Fruit fly (Drosophila melanogaster) whole organism, embryonic: Measurements from ENCODE around the gene Cyp1.

ENCODE experiments used
- Awh ChIP-seq: fragments of 200-800 bp; sonication (Bioruptor generic); IDR thresholded peaks from 2 replicates; pipeline ENCODE4, ENCODE4 v1.3.6; 2022; ENCODE audit warnings: missing biosample characterization, missing genetic modification characterization
- Bdp1 ChIP-seq: fragments of 200-800 bp; sonication (Bioruptor generic); optimal IDR thresholded peaks from 3 replicates; lab custom pipeline; 2016; ENCODE audit warnings: missing biosample characterization, missing genetic modification characterization
- Bteb2 ChIP-seq: fragments of 200-800 bp; sonication (Bioruptor generic); optimal IDR thresholded peaks from 2 replicates; lab custom pipeline; 2016; ENCODE audit warnings: missing biosample characterization, missing genetic modification characterization
- CG10543 ChIP-seq: fragments of 200-800 bp; sonication (Bioruptor generic); optimal IDR thresholded peaks from 3 replicates; lab custom pipeline; 2017; ENCODE audit warnings: missing biosample characterization, mild to moderate bottlenecking, missing genetic modification characterization, moderate library complexity
- CG11695 ChIP-seq: fragments of 200-800 bp; sonication (Bioruptor generic); IDR thresholded peaks from 3 replicates; pipeline ENCODE4 v1.3.6; 2022; ENCODE audit warnings: missing biosample characterization, missing genetic modification characterization
- CG12219 ChIP-seq: fragments of 200-800 bp; sonication (Bioruptor generic); optimal IDR thresholded peaks from 3 replicates; lab custom pipeline; 2018; ENCODE audit warnings: missing biosample characterization, mild to moderate bottlenecking, missing genetic modification characterization
- CG15696 ChIP-seq: fragments of 200-800 bp; sonication (Bioruptor generic); optimal IDR thresholded peaks from 2 replicates; lab custom pipeline; 2019; ENCODE audit warnings: missing biosample characterization, mild to moderate bottlenecking, missing genetic modification characterization, moderate library complexity
- CG17829 ChIP-seq: fragments of 200-800 bp; optimal IDR thresholded peaks from 2 replicates; lab custom pipeline; 2019; ENCODE audit warnings: missing biosample characterization, mild to moderate bottlenecking, missing genetic modification characterization, moderate library complexity
- CG18619 ChIP-seq: fragments of 200-800 bp; sonication (Bioruptor generic); optimal IDR thresholded peaks from 3 replicates; lab custom pipeline; 2017; ENCODE audit warnings: missing biosample characterization, mild to moderate bottlenecking, missing genetic modification characterization
- CG18764 ChIP-seq: fragments of 200-800 bp; sonication (Bioruptor generic); optimal IDR thresholded peaks from 3 replicates; lab custom pipeline; 2016; ENCODE audit warnings: missing biosample characterization, missing genetic modification characterization
- CG2875 ChIP-seq: fragments of 200-800 bp; sonication (Bioruptor generic); optimal IDR thresholded peaks from 2 replicates; lab custom pipeline; 2017; ENCODE audit warnings: missing biosample characterization, mild to moderate bottlenecking, missing genetic modification characterization, missing genetic modification reagents
- CG32532 ChIP-seq: fragments of 200-800 bp; sonication (Bioruptor generic); IDR thresholded peaks from 2 replicates; pipeline ENCODE4 v1.3.6; 2022; ENCODE audit warnings: missing biosample characterization, missing genetic modification characterization
- CG32772 ChIP-seq: fragments of 200-800 bp; sonication (Bioruptor generic); IDR thresholded peaks from 2 replicates; pipeline ENCODE4 v1.3.6; 2022; ENCODE audit warnings: missing biosample characterization, missing genetic modification characterization
- CG33557 ChIP-seq: fragments of 200-800 bp; sonication (Bioruptor generic); optimal IDR thresholded peaks from 2 replicates; lab custom pipeline; 2019; ENCODE audit warnings: missing biosample characterization, mild to moderate bottlenecking, missing genetic modification characterization, moderate library complexity
- CG4328 ChIP-seq: fragments of 200-800 bp; sonication (Bioruptor generic); optimal IDR thresholded peaks from 3 replicates; lab custom pipeline; 2017; ENCODE audit warnings: missing biosample characterization, missing genetic modification reagents, missing genetic modification characterization
- CG4617 ChIP-seq: fragments of 200-800 bp; sonication (Bioruptor generic); optimal IDR thresholded peaks from 3 replicates; lab custom pipeline; 2016; ENCODE audit warnings: missing biosample characterization, missing genetic modification characterization, borderline replicate concordance
- CG6765 ChIP-seq: fragments of 200-800 bp; sonication (Bioruptor generic); optimal IDR thresholded peaks from 3 replicates; lab custom pipeline; 2017; ENCODE audit warnings: missing biosample characterization, mild to moderate bottlenecking, missing genetic modification characterization
- CG7357 ChIP-seq: fragments of 200-800 bp; sonication (Bioruptor generic); IDR thresholded peaks from 3 replicates; pipeline ENCODE4 v1.3.6; 2022; ENCODE audit warnings: missing biosample characterization, missing genetic modification characterization
- CG7745 ChIP-seq: fragments of 200-800 bp; sonication (Bioruptor generic); optimal IDR thresholded peaks from 2 replicates; lab custom pipeline; 2018; ENCODE audit warnings: missing biosample characterization, mild to moderate bottlenecking, missing genetic modification characterization, moderate library complexity
- CG9437 ChIP-seq: fragments of 200-800 bp; sonication (Bioruptor generic); optimal IDR thresholded peaks from 2 replicates; lab custom pipeline; 2018; ENCODE audit warnings: missing biosample characterization, mild to moderate bottlenecking, missing genetic modification characterization
- Chrac-16 ChIP-seq: fragments of 200-800 bp; sonication (Bioruptor generic); optimal IDR thresholded peaks from 3 replicates; lab custom pipeline; 2016; ENCODE audit warnings: missing biosample characterization, missing genetic modification characterization
- Deaf1 ChIP-seq: fragments of 200-800 bp; optimal IDR thresholded peaks from 3 replicates; lab custom pipeline; 2019; ENCODE audit warnings: missing biosample characterization, mild to moderate bottlenecking, missing genetic modification characterization, moderate library complexity
- Dip3 ChIP-seq: fragments of 200-800 bp; sonication (Bioruptor generic); optimal IDR thresholded peaks from 3 replicates; lab custom pipeline; 2016; ENCODE audit warnings: missing biosample characterization, missing genetic modification characterization
- Elba2 ChIP-seq: fragments of 200-800 bp; sonication (Bioruptor generic); optimal IDR thresholded peaks from 3 replicates; lab custom pipeline; 2016; ENCODE audit warnings: missing biosample characterization, missing genetic modification characterization
- Lpt ChIP-seq: fragments of >200 bp; optimal IDR thresholded peaks from 2 replicates; lab custom pipeline; 2018; ENCODE audit warnings: missing biosample characterization, missing genetic modification characterization
- MESR4 ChIP-seq: fragments of 200-800 bp; sonication (Bioruptor generic); optimal IDR thresholded peaks from 2 replicates; lab custom pipeline; 2018; ENCODE audit warnings: missing biosample characterization, mild to moderate bottlenecking, missing genetic modification characterization, moderate library complexity
- Scr ChIP-seq: fragments of 200-800 bp; sonication (Bioruptor generic); IDR thresholded peaks from 2 replicates; pipeline ENCODE4 v1.3.6; 2022; ENCODE audit warnings: missing biosample characterization, missing genetic modification characterization; ENCODE audit not compliant: partially characterized antibody
- Sry-β ChIP-seq: fragments of 200-800 bp; sonication (Bioruptor generic); optimal IDR thresholded peaks from 2 replicates; lab custom pipeline; 2018; ENCODE audit warnings: missing biosample characterization, mild to moderate bottlenecking, missing genetic modification characterization, moderate library complexity
- Stat92E ChIP-seq, 3 experiments: fragments of >200 bp in 2 of 3; fragments of 200-800 bp in 1 of 3; sonication (Bioruptor generic) in 1 of 3; optimal IDR thresholded peaks; 2 replicates each; lab custom pipeline; 2017 to 2019; ENCODE audit warnings: missing biosample characterization in 3 of 3, missing genetic modification characterization in 3 of 3, mild to moderate bottlenecking in 1 of 3, moderate library complexity in 1 of 3
- Xrp1 ChIP-seq: fragments of 200-800 bp; sonication (Bioruptor generic); IDR thresholded peaks from 2 replicates; pipeline ENCODE4 v1.3.6; 2022; ENCODE audit warnings: missing biosample characterization, missing genetic modification characterization
- al ChIP-seq: fragments of 200-800 bp; sonication (Bioruptor generic); IDR thresholded peaks from 2 replicates; pipeline ENCODE4 v1.3.6; 2022; ENCODE audit warnings: missing biosample characterization, missing genetic modification characterization
- dm ChIP-seq: fragments of 200-800 bp; sonication (Bioruptor generic); optimal IDR thresholded peaks from 3 replicates; lab custom pipeline; 2016; ENCODE audit warnings: missing biosample characterization, missing genetic modification characterization
- dmrt99B ChIP-seq: fragments of 200-800 bp; sonication (Bioruptor generic); optimal IDR thresholded peaks from 2 replicates; lab custom pipeline; 2018; ENCODE audit warnings: missing biosample characterization, mild to moderate bottlenecking, missing genetic modification characterization, moderate library complexity
- dpn ChIP-seq, 2 experiments: fragments of 200-800 bp; sonication (Bioruptor generic); optimal IDR thresholded peaks; 3 replicates each; lab custom pipeline; 2016; ENCODE audit warnings: missing biosample characterization in 2 of 2, missing genetic modification characterization in 2 of 2
- fd3F ChIP-seq: fragments of 200-800 bp; sonication (Bioruptor generic); optimal IDR thresholded peaks from 2 replicates; lab custom pipeline; 2018; ENCODE audit warnings: missing biosample characterization, mild to moderate bottlenecking, missing genetic modification characterization, moderate library complexity
- gcm2 ChIP-seq: fragments of 200-800 bp; sonication (Bioruptor generic); optimal IDR thresholded peaks from 2 replicates; lab custom pipeline; 2016; ENCODE audit warnings: missing biosample characterization, missing genetic modification characterization
- gsb-n ChIP-seq: fragments of 200-800 bp; sonication (Bioruptor generic); optimal IDR thresholded peaks from 3 replicates; lab custom pipeline; 2018; ENCODE audit warnings: missing biosample characterization, mild to moderate bottlenecking, missing genetic modification characterization
- ind ChIP-seq: fragments of 200-800 bp; sonication (Bioruptor generic); optimal IDR thresholded peaks from 3 replicates; lab custom pipeline; 2016; ENCODE audit warnings: missing biosample characterization, missing genetic modification characterization
- lilli ChIP-seq: fragments of 200-800 bp; sonication (Bioruptor generic); optimal IDR thresholded peaks from 3 replicates; lab custom pipeline; 2016; ENCODE audit warnings: missing biosample characterization, missing genetic modification characterization
- otp ChIP-seq: fragments of 200-800 bp; sonication (Bioruptor generic); IDR thresholded peaks from 3 replicates; pipeline ENCODE4, ENCODE4 v1.3.6; 2022; ENCODE audit warnings: missing biosample characterization, missing genetic modification characterization
- pan ChIP-seq, 4 experiments: fragments of >200 bp in 3 of 4; fragments of 200-800 bp in 1 of 4; sonication (Bioruptor generic) in 1 of 4; optimal IDR thresholded peaks in 3 of 4; IDR thresholded peaks in 1 of 4; 2 replicates each; pipeline versions ENCODE4 v1.3.6 to Lab custom; 2017 to 2022; ENCODE audit warnings: missing biosample characterization in 2 of 4, missing genetic modification characterization in 2 of 4, mixed read lengths in 1 of 4
- prd ChIP-seq, 3 experiments: fragments of >200 bp in 2 of 3; fragments of 200-800 bp in 1 of 3; sonication (Bioruptor generic) in 1 of 3; optimal IDR thresholded peaks in 2 of 3; IDR thresholded peaks in 1 of 3; 2 replicates in 2 of 3; 3 replicates in 1 of 3; pipeline versions ENCODE4 v1.3.6 to Lab custom; 2017 to 2022; ENCODE audit warnings: missing biosample characterization in 1 of 3, missing genetic modification characterization in 1 of 3
- pzg ChIP-seq: fragments of 200-800 bp; sonication (Bioruptor generic); optimal IDR thresholded peaks from 3 replicates; lab custom pipeline; 2018; ENCODE audit warnings: missing biosample characterization, mild to moderate bottlenecking, missing genetic modification characterization, moderate library complexity
- scrt ChIP-seq: fragments of 200-800 bp; sonication (Bioruptor generic); optimal IDR thresholded peaks from 2 replicates; lab custom pipeline; 2018; ENCODE audit warnings: missing biosample characterization, mild to moderate bottlenecking, missing genetic modification characterization, moderate library complexity
- sens-2 ChIP-seq: fragments of 200-800 bp; sonication (Bioruptor generic); IDR thresholded peaks from 2 replicates; pipeline ENCODE4 v1.3.6; 2022; ENCODE audit warnings: missing biosample characterization, missing genetic modification characterization
- shn ChIP-seq: fragments of 200-800 bp; sonication (Bioruptor generic); optimal IDR thresholded peaks from 3 replicates; lab custom pipeline; 2016; ENCODE audit warnings: missing biosample characterization, missing genetic modification characterization
- sim ChIP-seq: fragments of 200-800 bp; sonication (Bioruptor generic); IDR thresholded peaks from 2 replicates; pipeline ENCODE4 v1.3.6; 2022; ENCODE audit warnings: missing biosample characterization, missing genetic modification characterization
- usp ChIP-seq: fragments of >200 bp; optimal IDR thresholded peaks from 2 replicates; lab custom pipeline; 2017; ENCODE audit warnings: missing biosample characterization, missing genetic modification characterization
- zfh1 ChIP-seq: fragments of 200-800 bp; sonication (Bioruptor generic); IDR thresholded peaks from 3 replicates; pipeline ENCODE4 v1.3.6; 2022; ENCODE audit warnings: missing biosample characterization, missing genetic modification characterization

Cyp1 gene

dm6 chrX:16270795-16271194 is 49.4 kb downstream of the Cyp1 start, which contains the start of gene Mfe2 (continued):
- TF ChIP-seq Scr = peak; percentile 36; the same call in 1 of the 2 replicates
- peak; percentile 7 for TF ChIP-seq CG4328 (GFP tag; lab: Kevin White, UChicago)
- peak; percentile 34 for TF ChIP-seq CG18619 (GFP tag; lab: Kevin White, UChicago)
- peak; percentile 44; the same call in 1 of the 2 replicates for TF ChIP-seq CG32532 (GFP tag; lab: Robert Waterston, UW)
- TF ChIP-seq CG2875 (GFP tag; lab: Kevin White, UChicago) = no peak
- no peak for TF ChIP-seq usp (GFP tag; lab: Kevin White, UChicago)
- no peak for TF ChIP-seq CG9437 (GFP tag; lab: Kevin White, UChicago)
- no peak for TF ChIP-seq Bdp1 (GFP tag; lab: Kevin White, UChicago)
- peak; percentile 68 to 71 for TF ChIP-seq dpn (GFP tag; optimal IDR thresholded peaks at IDR 0.05; lab: Kevin White, UChicago)
- TF ChIP-seq Awh (GFP tag; lab: Robert Waterston, UW) = no peak
- peak; percentile 55 for TF ChIP-seq ind (GFP tag; lab: Kevin White, UChicago)
- no peak for TF ChIP-seq Sry-β (GFP tag; lab: Kevin White, UChicago)
- TF ChIP-seq prd (optimal IDR thresholded peaks at IDR 0.05; lab: Kevin White, UChicago) = no peak
- TF ChIP-seq prd (GFP tag; IDR thresholded peaks at IDR 0.05; lab: Robert Waterston, UW) = peak; percentile 41; the same call in 1 of the 3 replicates
- no peak for TF ChIP-seq scrt
- TF ChIP-seq sens-2 (GFP tag; lab: Robert Waterston, UW) = no peak
- no peak for TF ChIP-seq otp (GFP tag; lab: Robert Waterston, UW)
- TF ChIP-seq Bteb2 (GFP tag; lab: Kevin White, UChicago) = peak; percentile 61
- peak; percentile 58 for TF ChIP-seq shn
- TF ChIP-seq pzg (GFP tag; lab: Kevin White, UChicago) = peak; percentile 94
- TF ChIP-seq pan (optimal IDR thresholded peaks at IDR 0.05; lab: Kevin White, UChicago) = no peak
- no peak for TF ChIP-seq pan (GFP tag; optimal IDR thresholded peaks at IDR 0.05 in 1 of 2, IDR thresholded peaks at IDR 0.05 in 1 of 2)
- no peak for TF ChIP-seq Lpt (GFP tag; lab: Kevin White, UChicago)
- TF ChIP-seq CG4617 (GFP tag; lab: Kevin White, UChicago) = peak; percentile 83
- no peak for TF ChIP-seq dmrt99B
- no peak for TF ChIP-seq sim
- TF ChIP-seq CG7357 (GFP tag; lab: Robert Waterston, UW) = no peak
- TF ChIP-seq CG32772 (GFP tag; lab: Robert Waterston, UW) = no peak; the same call in 1 of the 2 replicates
- TF ChIP-seq CG12219 = no peak
- TF ChIP-seq Chrac-16 = no peak
- peak in 1 of 3 experiments; percentile 13 for TF ChIP-seq Stat92E (GFP tag; optimal IDR thresholded peaks at IDR 0.05; lab: Kevin White, UChicago)
- TF ChIP-seq CG33557 (GFP tag; lab: Kevin White, UChicago) = no peak
- TF ChIP-seq gsb-n (tag; lab: Kevin White, UChicago) = peak; percentile 17
- TF ChIP-seq CG6765 (GFP tag; lab: Kevin White, UChicago) = no peak
- TF ChIP-seq CG7745 = no peak
- peak; percentile 58 for TF ChIP-seq Dip3 (GFP tag; lab: Kevin White, UChicago)
- TF ChIP-seq Deaf1 = peak; percentile 36
- peak; percentile 70 for TF ChIP-seq CG17829 (tag; lab: Kevin White, UChicago)
- peak; percentile 7 for TF ChIP-seq Elba2
- TF ChIP-seq CG18764 = peak; percentile 34
- TF ChIP-seq CG15696 (tag; lab: Kevin White, UChicago) = no peak
- peak; percentile 87 for TF ChIP-seq MESR4
- peak; percentile 51; the same call in 1 of the 2 replicates for TF ChIP-seq Xrp1 (GFP tag; lab: Robert Waterston, UW)
- TF ChIP-seq gcm2 (GFP tag; lab: Kevin White, UChicago) = no peak
- peak; percentile 12; the same call in 1 of the 2 replicates for TF ChIP-seq al (GFP tag; lab: Robert Waterston, UW)
- TF ChIP-seq fd3F (GFP tag; lab: Kevin White, UChicago) = no peak
- TF ChIP-seq CG11695 (GFP tag; lab: Robert Waterston, UW) = no peak
- peak; percentile 63 for TF ChIP-seq lilli
- peak; percentile 64 for TF ChIP-seq CG10543
- TF ChIP-seq dm (GFP tag; lab: Kevin White, UChicago) = peak; percentile 29
- peak; percentile 42; the same call in 2 of the 3 replicates for TF ChIP-seq zfh1 (GFP tag; lab: Robert Waterston, UW)
